Fruit fly (Drosophila melanogaster) whole organism, embryonic: Measurements from ENCODE around the gene CG34041.

Source experiments
- CG10147 ChIP-seq: fragments of 200-800 bp; sonication (Bioruptor generic); optimal IDR thresholded peaks from 2 replicates; lab custom pipeline; 2019; ENCODE audit warnings: missing biosample characterization, mild to moderate bottlenecking, missing genetic modification characterization, moderate library complexity
- CG10462 ChIP-seq: fragments of 200-800 bp; sonication (Bioruptor generic); optimal IDR thresholded peaks from 2 replicates; lab custom pipeline; 2016; ENCODE audit warnings: missing biosample characterization, missing genetic modification characterization
- CG11398 ChIP-seq: fragments of 200-800 bp; sonication (Bioruptor generic); optimal IDR thresholded peaks from 2 replicates; lab custom pipeline; 2016; ENCODE audit warnings: missing biosample characterization, missing genetic modification characterization
- CG14441 ChIP-seq: fragments of 200-800 bp; sonication (Bioruptor generic); IDR thresholded peaks from 2 replicates; pipeline ENCODE4 v1.3.6; 2022; ENCODE audit warnings: missing biosample characterization, missing genetic modification characterization
- CG14667 ChIP-seq: fragments of 200-800 bp; sonication (Bioruptor generic); IDR thresholded peaks from 2 replicates; pipeline ENCODE4 v1.3.6; 2022; ENCODE audit warnings: missing biosample characterization, missing genetic modification characterization
- CG14860 ChIP-seq: fragments of 200-800 bp; sonication (Bioruptor generic); IDR thresholded peaks from 3 replicates; pipeline ENCODE4 v1.3.6; 2022; ENCODE audit warnings: missing biosample characterization, missing genetic modification characterization; ENCODE audit not compliant: partially characterized antibody
- CG1647 ChIP-seq: fragments of 200-800 bp; sonication (Bioruptor generic); optimal IDR thresholded peaks from 3 replicates; lab custom pipeline; 2016; ENCODE audit warnings: missing biosample characterization, missing genetic modification characterization
- CG17361 ChIP-seq: fragments of 200-800 bp; sonication (Bioruptor generic); IDR thresholded peaks from 3 replicates; pipeline ENCODE4 v1.3.6; 2022; ENCODE audit warnings: missing biosample characterization, missing genetic modification characterization
- CG17829 ChIP-seq: fragments of 200-800 bp; optimal IDR thresholded peaks from 2 replicates; lab custom pipeline; 2019; ENCODE audit warnings: missing biosample characterization, mild to moderate bottlenecking, missing genetic modification characterization, moderate library complexity
- CG2678 ChIP-seq: fragments of 200-800 bp; sonication (Bioruptor generic); optimal IDR thresholded peaks from 3 replicates; lab custom pipeline; 2019; ENCODE audit warnings: missing biosample characterization, mild to moderate bottlenecking, missing genetic modification characterization, moderate library complexity
- CG30020 ChIP-seq: fragments of 200-800 bp; optimal IDR thresholded peaks from 2 replicates; lab custom pipeline; 2019; ENCODE audit warnings: missing biosample characterization, mild to moderate bottlenecking, missing genetic modification characterization, moderate library complexity
- CG3163 ChIP-seq: fragments of 200-800 bp; sonication (Bioruptor generic); optimal IDR thresholded peaks from 3 replicates; lab custom pipeline; 2016; ENCODE audit warnings: missing biosample characterization, missing genetic modification characterization
- CG32532 ChIP-seq: fragments of 200-800 bp; sonication (Bioruptor generic); IDR thresholded peaks from 2 replicates; pipeline ENCODE4 v1.3.6; 2022; ENCODE audit warnings: missing biosample characterization, missing genetic modification characterization
- CG34224 ChIP-seq: fragments of 200-800 bp; sonication (Bioruptor generic); IDR thresholded peaks from 3 replicates; pipeline ENCODE4 v1.3.6; 2022; ENCODE audit warnings: missing biosample characterization, missing genetic modification characterization; ENCODE audit not compliant: partially characterized antibody
- CG4424 ChIP-seq: fragments of 200-800 bp; sonication (Bioruptor generic); optimal IDR thresholded peaks from 3 replicates; lab custom pipeline; 2016; ENCODE audit warnings: missing biosample characterization, missing genetic modification characterization
- CG5953 ChIP-seq: fragments of 200-800 bp; sonication (Bioruptor generic); IDR thresholded peaks from 2 replicates; pipeline ENCODE4 v1.3.6; 2022; ENCODE audit warnings: missing biosample characterization, missing genetic modification characterization
- CG6175 ChIP-seq: fragments of 200-800 bp; sonication (Bioruptor generic); IDR thresholded peaks from 3 replicates; pipeline ENCODE4 v1.3.6; 2022; ENCODE audit warnings: missing biosample characterization, missing genetic modification characterization
- CG6765 ChIP-seq: fragments of 200-800 bp; sonication (Bioruptor generic); optimal IDR thresholded peaks from 3 replicates; lab custom pipeline; 2017; ENCODE audit warnings: missing biosample characterization, mild to moderate bottlenecking, missing genetic modification characterization
- CG7745 ChIP-seq: fragments of 200-800 bp; sonication (Bioruptor generic); optimal IDR thresholded peaks from 2 replicates; lab custom pipeline; 2018; ENCODE audit warnings: missing biosample characterization, mild to moderate bottlenecking, missing genetic modification characterization, moderate library complexity
- CG8089 ChIP-seq: fragments of 200-800 bp; sonication (Bioruptor generic); optimal IDR thresholded peaks from 3 replicates; lab custom pipeline; 2016; ENCODE audit warnings: missing biosample characterization, missing genetic modification characterization
- CG9609 ChIP-seq: fragments of 200-800 bp; sonication (Bioruptor generic); optimal IDR thresholded peaks from 3 replicates; lab custom pipeline; 2016; ENCODE audit warnings: missing biosample characterization, missing genetic modification characterization
- CTCF ChIP-seq: fragments of 200-800 bp; sonication (Bioruptor generic); optimal IDR thresholded peaks from 2 replicates; lab custom pipeline; 2017; ENCODE audit warnings: missing biosample characterization, mild to moderate bottlenecking, missing genetic modification characterization, moderate library complexity
- CoRest ChIP-seq: fragments of 200-800 bp; sonication (Bioruptor generic); optimal IDR thresholded peaks from 3 replicates; lab custom pipeline; 2018; ENCODE audit warnings: missing biosample characterization, mild to moderate bottlenecking, missing genetic modification characterization, moderate library complexity
- CrebB ChIP-seq: fragments of 200-800 bp; sonication (Bioruptor generic); optimal IDR thresholded peaks from 3 replicates; lab custom pipeline; 2018; ENCODE audit warnings: missing biosample characterization, mild to moderate bottlenecking, missing genetic modification characterization
- D19A ChIP-seq: fragments of 200-800 bp; optimal IDR thresholded peaks from 3 replicates; lab custom pipeline; 2019; ENCODE audit warnings: missing biosample characterization, mild to moderate bottlenecking, missing genetic modification characterization, moderate library complexity
- Elba2 ChIP-seq: fragments of 200-800 bp; sonication (Bioruptor generic); optimal IDR thresholded peaks from 3 replicates; lab custom pipeline; 2016; ENCODE audit warnings: missing biosample characterization, missing genetic modification characterization
- Ets65A ChIP-seq: fragments of 200-800 bp; sonication (Bioruptor generic); peaks from one replicate; lab custom pipeline; 2016; ENCODE audit warnings: missing biosample characterization, missing genetic modification characterization
- Hr51 ChIP-seq, 2 experiments: fragments of 200-800 bp; sonication (Bioruptor generic); optimal IDR thresholded peaks; 2 replicates in 1 of 2; 3 replicates in 1 of 2; lab custom pipeline; 2016 to 2018; ENCODE audit warnings: missing biosample characterization in 2 of 2, missing genetic modification characterization in 2 of 2, mild to moderate bottlenecking in 1 of 2, moderate library complexity in 1 of 2
- Lhr ChIP-seq: fragments of 200-800 bp; sonication (Bioruptor generic); optimal IDR thresholded peaks from 3 replicates; lab custom pipeline; 2017; ENCODE audit warnings: mild to moderate bottlenecking, missing biosample characterization, missing genetic modification reagents, missing genetic modification characterization
- Lim3 ChIP-seq: fragments of 200-800 bp; sonication (Bioruptor generic); IDR thresholded peaks from 2 replicates; pipeline ENCODE4 v1.3.6; 2022; ENCODE audit warnings: missing biosample characterization, missing genetic modification characterization
- Max ChIP-seq: fragments of 200-800 bp; sonication (Bioruptor generic); optimal IDR thresholded peaks from 2 replicates; lab custom pipeline; 2016; ENCODE audit warnings: missing biosample characterization, mild to moderate bottlenecking, missing genetic modification characterization
- Oli ChIP-seq: fragments of 200-800 bp; sonication (Bioruptor generic); optimal IDR thresholded peaks from 2 replicates; lab custom pipeline; 2018; ENCODE audit warnings: missing biosample characterization, mild to moderate bottlenecking, missing genetic modification characterization, moderate library complexity
- Ptx1 ChIP-seq: fragments of 200-800 bp; sonication (Bioruptor generic); IDR thresholded peaks from 2 replicates; pipeline ENCODE4 v1.3.6; 2022; ENCODE audit warnings: missing biosample characterization, missing genetic modification characterization
- Sox100B ChIP-seq: fragments of 200-800 bp; sonication (Bioruptor generic); optimal IDR thresholded peaks from 3 replicates; lab custom pipeline; 2018; ENCODE audit warnings: missing biosample characterization, mild to moderate bottlenecking, missing genetic modification characterization
- Xbp1 ChIP-seq: fragments of 200-800 bp; sonication (Bioruptor generic); optimal IDR thresholded peaks from 3 replicates; lab custom pipeline; 2016; ENCODE audit warnings: missing biosample characterization, mild to moderate bottlenecking, missing genetic modification characterization
- ab ChIP-seq: fragments of 200-800 bp; sonication (Bioruptor generic); optimal IDR thresholded peaks from 2 replicates; lab custom pipeline; 2016; ENCODE audit warnings: missing biosample characterization, missing genetic modification characterization
- chm ChIP-seq: fragments of 200-800 bp; sonication (Bioruptor generic); IDR thresholded peaks from 2 replicates; pipeline ENCODE4 v1.3.6; 2022; ENCODE audit warnings: missing biosample characterization, missing genetic modification characterization
- esg ChIP-seq: fragments of 200-800 bp; sonication (Bioruptor generic); conservative IDR thresholded peaks from 2 replicates; pipeline ENCODE4 v1.3.6; 2022; ENCODE audit warnings: missing biosample characterization, missing genetic modification characterization
- fd96Cb ChIP-seq: fragments of 200-800 bp; sonication (Bioruptor generic); optimal IDR thresholded peaks from 2 replicates; lab custom pipeline; 2018; ENCODE audit warnings: missing biosample characterization, mild to moderate bottlenecking, missing genetic modification characterization, moderate library complexity
- gce ChIP-seq: fragments of 200-800 bp; sonication (Bioruptor generic); IDR thresholded peaks from 3 replicates; pipeline ENCODE4 v1.3.6; 2022; ENCODE audit warnings: missing biosample characterization, missing genetic modification characterization
- gem ChIP-seq: fragments of 200-800 bp; sonication (Bioruptor generic); optimal IDR thresholded peaks from 2 replicates; lab custom pipeline; 2019; ENCODE audit warnings: missing biosample characterization, mild to moderate bottlenecking, missing genetic modification characterization, moderate library complexity
- grau ChIP-seq: fragments of 200-800 bp; optimal IDR thresholded peaks from 3 replicates; lab custom pipeline; 2019; ENCODE audit warnings: missing biosample characterization, mild to moderate bottlenecking, missing genetic modification characterization, moderate library complexity
- onecut ChIP-seq: fragments of 200-800 bp; sonication (Bioruptor generic); IDR thresholded peaks from 2 replicates; pipeline ENCODE4 v1.3.6; 2022; ENCODE audit warnings: missing biosample characterization, missing genetic modification characterization
- phol ChIP-seq: fragments of 200-800 bp; sonication (Bioruptor generic); optimal IDR thresholded peaks from 3 replicates; lab custom pipeline; 2018; ENCODE audit warnings: missing biosample characterization, mild to moderate bottlenecking, missing genetic modification characterization, moderate library complexity
- row ChIP-seq: fragments of 200-800 bp; sonication (Bioruptor generic); IDR thresholded peaks from 3 replicates; pipeline ENCODE4 v1.3.6; 2022; ENCODE audit warnings: missing biosample characterization, missing genetic modification characterization
- run ChIP-seq: fragments of 200-800 bp; sonication (Bioruptor generic); optimal IDR thresholded peaks from 3 replicates; lab custom pipeline; 2018; ENCODE audit warnings: missing biosample characterization, mild to moderate bottlenecking, missing genetic modification characterization
- seq ChIP-seq: fragments of 200-800 bp; sonication (Bioruptor generic); IDR thresholded peaks from 2 replicates; pipeline ENCODE4 v1.3.6; 2022; ENCODE audit warnings: missing biosample characterization, missing genetic modification characterization
- tna ChIP-seq: fragments of 200-800 bp; sonication (Bioruptor generic); IDR thresholded peaks from 2 replicates; pipeline ENCODE4 v1.3.6; 2022; ENCODE audit warnings: missing biosample characterization, missing genetic modification characterization; ENCODE audit not compliant: partially characterized antibody
- toy ChIP-seq: fragments of 200-800 bp; sonication (Bioruptor generic); IDR thresholded peaks from 2 replicates; pipeline ENCODE4 v1.3.6; 2022; ENCODE audit warnings: missing biosample characterization, missing genetic modification characterization
- tx ChIP-seq: fragments of 200-800 bp; sonication (Bioruptor generic); optimal IDR thresholded peaks from 2 replicates; lab custom pipeline; 2016; ENCODE audit warnings: missing biosample characterization, missing genetic modification characterization
- z ChIP-seq: fragments of 200-800 bp; sonication (Bioruptor generic); IDR thresholded peaks from 3 replicates; pipeline ENCODE4 v1.3.6; 2022; ENCODE audit warnings: missing biosample characterization, missing genetic modification characterization
- zen2 ChIP-seq: fragments of 200-800 bp; sonication (Bioruptor generic); IDR thresholded peaks from 3 replicates; pipeline ENCODE4 v1.3.6; 2022; ENCODE audit warnings: missing biosample characterization, missing genetic modification characterization; ENCODE audit not compliant: partially characterized antibody

Gene CG34041

dm6 chr3R:30531129-30531708, 23.4 kb downstream of the CG34041 start (continued):
- TF ChIP-seq onecut (GFP tag; lab: Robert Waterston, UW): no peak
- peak; percentile 20 for TF ChIP-seq Sox100B (GFP tag; lab: Kevin White, UChicago)
- TF ChIP-seq tx (GFP tag; lab: Kevin White, UChicago): no peak
- no peak for TF ChIP-seq CG11398
- TF ChIP-seq CG17361 (GFP tag; lab: Robert Waterston, UW): peak; percentile 53; the same call in 2 of the 3 replicates
- TF ChIP-seq CG34224 (GFP tag; lab: Robert Waterston, UW): no peak
- peak; percentile 15 for TF ChIP-seq CG17829
- no peak for TF ChIP-seq CG9609 (GFP tag; lab: Kevin White, UChicago)
- no peak for TF ChIP-seq CTCF (GFP tag; lab: Kevin White, UChicago)
- TF ChIP-seq CG8089 (GFP tag; lab: Kevin White, UChicago): no peak
- TF ChIP-seq run (tag; lab: Kevin White, UChicago): peak; percentile 17
- peak; percentile 27 for TF ChIP-seq fd96Cb
- TF ChIP-seq Lim3 (GFP tag; lab: Robert Waterston, UW): no peak
- TF ChIP-seq CG7745: no peak
- TF ChIP-seq ab (GFP tag; lab: Kevin White, UChicago): no peak
- TF ChIP-seq CG10147 (GFP tag; lab: Kevin White, UChicago): no peak
- TF ChIP-seq seq (GFP tag; lab: Robert Waterston, UW): no peak
- TF ChIP-seq chm (GFP tag; lab: Robert Waterston, UW): no peak
- TF ChIP-seq zen2 (GFP tag; lab: Robert Waterston, UW): no peak
- no peak for TF ChIP-seq CG4424 (GFP tag; lab: Kevin White, UChicago)
- peak; percentile 27 for TF ChIP-seq grau (tag; lab: Kevin White, UChicago)
- TF ChIP-seq tna: no peak
- no peak for TF ChIP-seq toy (GFP tag; lab: Robert Waterston, UW)
- TF ChIP-seq Hr51 (GFP tag; optimal IDR thresholded peaks at IDR 0.05; lab: Kevin White, UChicago): peak in 1 of 2 experiments; percentile 39
- TF ChIP-seq CG2678: peak; percentile 47
- no peak for TF ChIP-seq CrebB
- peak; percentile 9 for TF ChIP-seq Xbp1 (GFP tag; lab: Kevin White, UChicago)
- TF ChIP-seq D19A (tag; lab: Kevin White, UChicago): peak; percentile 31
- TF ChIP-seq CG14667 (GFP tag; lab: Robert Waterston, UW): no peak
- no peak for TF ChIP-seq Elba2 (GFP tag; lab: Kevin White, UChicago)
- peak; percentile 17 for TF ChIP-seq CoRest (tag; lab: Kevin White, UChicago)
- peak; percentile 10 for TF ChIP-seq Oli (tag; lab: Kevin White, UChicago)
- TF ChIP-seq CG3163 (GFP tag; lab: Kevin White, UChicago): no peak
- TF ChIP-seq esg (GFP tag; lab: Robert Waterston, UW): no peak
- TF ChIP-seq CG32532 (GFP tag; lab: Robert Waterston, UW): no peak
- no peak for TF ChIP-seq CG10462 (GFP tag; lab: Kevin White, UChicago)
- 0 out of 2 replicates have a peak, but pooled peaks have one; percentile 10 for TF ChIP-seq CG14441
- TF ChIP-seq phol (tag; lab: Kevin White, UChicago): peak; percentile 40
- 0 out of 2 replicates have a peak, but pooled peaks have one; percentile 28 for TF ChIP-seq Ptx1
- no peak for TF ChIP-seq gce (GFP tag; lab: Robert Waterston, UW)
- TF ChIP-seq CG5953 (GFP tag; lab: Robert Waterston, UW): no peak
- no peak for TF ChIP-seq CG6765 (GFP tag; lab: Kevin White, UChicago)
- TF ChIP-seq CG30020: no peak
- TF ChIP-seq gem (tag; lab: Kevin White, UChicago): peak; percentile 50
- TF ChIP-seq z (GFP tag; lab: Robert Waterston, UW): no peak
- peak; percentile 59 for TF ChIP-seq row (GFP tag; lab: Robert Waterston, UW)
- TF ChIP-seq CG14860 (GFP tag; lab: Robert Waterston, UW): no peak
- no peak for TF ChIP-seq Lhr
- TF ChIP-seq CG6175 (GFP tag; lab: Robert Waterston, UW): no peak
- no peak for TF ChIP-seq Max
- TF ChIP-seq CG1647: no peak
- no peak for TF ChIP-seq Ets65A (GFP tag; lab: Kevin White, UChicago)
